Worm (Caenorhabditis elegans) whole organism, L1 larva: ENCODE results near the gene W02A2.9.

Source experiments
- C04F5.9 ChIP-seq: sonication (generic microtip); optimal IDR thresholded peaks from 2 replicates; lab custom pipeline; 2016; ENCODE audit warnings: missing genetic modification characterization, missing compliant biosample characterization
- C34B4.2 ChIP-seq: sonication (generic microtip); optimal IDR thresholded peaks from 2 replicates; lab custom pipeline; 2017; ENCODE audit warnings: mild to moderate bottlenecking, missing genetic modification characterization, missing compliant biosample characterization
- F16B12.6 ChIP-seq: fragments of 150-350 bp; optimal IDR thresholded peaks from 2 replicates; lab custom pipeline; 2014; ENCODE audit warnings: missing biosample characterization, missing genetic modification characterization
- Y116A8C.19 ChIP-seq: sonication (generic microtip); optimal IDR thresholded peaks from 2 replicates; lab custom pipeline; 2016; ENCODE audit warnings: missing compliant biosample characterization, missing genetic modification characterization, borderline replicate concordance
- aha-1 ChIP-seq: fragments of 150-350 bp; optimal IDR thresholded peaks from 2 replicates; lab custom pipeline; 2014; ENCODE audit warnings: missing biosample characterization, missing genetic modification characterization
- ama-1 ChIP-seq: fragments of 150-350 bp; optimal IDR thresholded peaks from 2 replicates; lab custom pipeline; 2014
- blmp-1 ChIP-seq: fragments of 150-350 bp; optimal IDR thresholded peaks from 2 replicates; lab custom pipeline; 2014; ENCODE audit warnings: missing biosample characterization, missing genetic modification characterization
- ceh-63 ChIP-seq: fragments of 200-800 bp; sonication (Bioruptor generic); optimal IDR thresholded peaks from 2 replicates; lab custom pipeline; 2018; ENCODE audit warnings: mild to moderate bottlenecking, missing genetic modification characterization, missing compliant biosample characterization
- ceh-82 ChIP-seq, 3 experiments: fragments of 150-350 bp in 1 of 3; sonication (generic microtip) in 2 of 3; optimal IDR thresholded peaks; 2 replicates each; lab custom pipeline; 2014 to 2017; ENCODE audit warnings: missing biosample characterization in 3 of 3, missing genetic modification characterization in 3 of 3
- dpl-1 ChIP-seq, 3 experiments: fragments of 150-350 bp in 2 of 3; sonication (generic microtip) in 1 of 3; optimal IDR thresholded peaks; 2 replicates each; lab custom pipeline; 2014 to 2017; ENCODE audit warnings: missing biosample characterization in 3 of 3, missing genetic modification characterization in 3 of 3, missing genetic modification reagents in 3 of 3
- dsc-1 ChIP-seq: sonication (generic microtip); optimal IDR thresholded peaks from 2 replicates; lab custom pipeline; 2016; ENCODE audit warnings: mild to moderate bottlenecking, missing genetic modification characterization, missing compliant biosample characterization
- efl-1 ChIP-seq, 4 experiments: fragments of 150-350 bp; optimal IDR thresholded peaks in 3 of 4; peaks in 1 of 4; 1 replicate in 1 of 4; 2 replicates in 3 of 4; lab custom pipeline; 2014; ENCODE audit warnings: missing biosample characterization in 2 of 4, missing genetic modification characterization in 2 of 4, missing genetic modification reagents in 2 of 4
- efl-3 ChIP-seq: fragments of 200-800 bp; sonication (Bioruptor generic); optimal IDR thresholded peaks from 2 replicates; lab custom pipeline; 2018; ENCODE audit warnings: mild to moderate bottlenecking, missing genetic modification characterization, missing compliant biosample characterization
- egl-13 ChIP-seq: sonication (generic microtip); optimal IDR thresholded peaks from 2 replicates; lab custom pipeline; 2016; ENCODE audit warnings: missing genotype, missing genetic modification reagents, missing genetic modification characterization, missing compliant biosample characterization
- egl-27 ChIP-seq, 2 experiments: fragments of 150-350 bp in 1 of 2; sonication (generic microtip); optimal IDR thresholded peaks; 3 replicates each; lab custom pipeline; 2017 to 2018; ENCODE audit warnings: missing biosample characterization in 2 of 2, missing genetic modification characterization in 2 of 2, missing genetic modification reagents in 2 of 2
- ets-5 ChIP-seq: fragments of 200-800 bp; sonication (Bioruptor generic); IDR thresholded peaks from 2 replicates; pipeline ENCODE4 v1.3.6; 2022; ENCODE audit warnings: missing genetic modification characterization, missing compliant biosample characterization
- fkh-10 ChIP-seq: sonication (generic microtip); optimal IDR thresholded peaks from 2 replicates; lab custom pipeline; 2017; ENCODE audit warnings: missing biosample characterization, missing genetic modification reagents, missing genetic modification characterization
- fkh-4 ChIP-seq: sonication (generic microtip); optimal IDR thresholded peaks from 2 replicates; lab custom pipeline; 2016; ENCODE audit warnings: missing compliant biosample characterization, missing genetic modification characterization, borderline replicate concordance
- fkh-8 ChIP-seq: sonication (generic microtip); optimal IDR thresholded peaks from 2 replicates; lab custom pipeline; 2016; ENCODE audit warnings: mild to moderate bottlenecking, missing genetic modification characterization, missing compliant biosample characterization
- fos-1 ChIP-seq: fragments of 150-350 bp; optimal IDR thresholded peaks from 2 replicates; lab custom pipeline; 2014; ENCODE audit warnings: missing biosample characterization, missing genetic modification characterization
- isw-1 ChIP-seq: fragments of 200-800 bp; sonication (Bioruptor generic); IDR thresholded peaks from 2 replicates; pipeline ENCODE4 v1.3.6; 2022; ENCODE audit warnings: missing genetic modification characterization, missing compliant biosample characterization
- lin-13 ChIP-seq: fragments of 150-350 bp; optimal IDR thresholded peaks from 2 replicates; lab custom pipeline; 2014; ENCODE audit warnings: missing biosample characterization, missing genetic modification reagents, missing genetic modification characterization
- lin-35 ChIP-seq, 2 experiments: fragments of 150-350 bp; optimal IDR thresholded peaks; 2 replicates each; lab custom pipeline; 2014; ENCODE audit warnings: missing biosample characterization in 2 of 2, missing genetic modification characterization in 2 of 2, missing genetic modification reagents in 2 of 2
- lir-3 ChIP-seq: sonication (generic microtip); optimal IDR thresholded peaks from 2 replicates; lab custom pipeline; 2016; ENCODE audit warnings: mild to moderate bottlenecking, missing genetic modification characterization, moderate library complexity, missing compliant biosample characterization; ENCODE audit not compliant: poor library complexity
- lsy-2 ChIP-seq, 2 experiments: fragments of 150-350 bp; optimal IDR thresholded peaks; 2 replicates each; lab custom pipeline; 2014; ENCODE audit warnings: missing biosample characterization in 2 of 2, missing genetic modification characterization in 2 of 2
- mdl-1 ChIP-seq, 2 experiments: fragments of 150-350 bp; optimal IDR thresholded peaks; 2 replicates each; lab custom pipeline; 2014 to 2017; ENCODE audit warnings: missing biosample characterization in 2 of 2, missing genetic modification characterization in 2 of 2, inconsistent platforms in 1 of 2
- mef-2 ChIP-seq: fragments of 150-350 bp; optimal IDR thresholded peaks from 2 replicates; lab custom pipeline; 2014; ENCODE audit warnings: missing biosample characterization, missing genetic modification characterization
- mep-1 ChIP-seq: fragments of 150-350 bp; optimal IDR thresholded peaks from 2 replicates; lab custom pipeline; 2014; ENCODE audit warnings: missing biosample characterization, missing genetic modification characterization
- nhr-11 ChIP-seq: fragments of 150-350 bp; optimal IDR thresholded peaks from 2 replicates; lab custom pipeline; 2014; ENCODE audit warnings: missing biosample characterization, missing genetic modification characterization
- nhr-237 ChIP-seq: fragments of 150-350 bp; optimal IDR thresholded peaks from 2 replicates; lab custom pipeline; 2014; ENCODE audit warnings: missing biosample characterization, missing genetic modification characterization
- nhr-47 ChIP-seq: sonication (generic microtip); optimal IDR thresholded peaks from 2 replicates; lab custom pipeline; 2016; ENCODE audit warnings: mild to moderate bottlenecking, missing genetic modification characterization, moderate library complexity, missing compliant biosample characterization
- nhr-71 ChIP-seq: sonication (generic microtip); optimal IDR thresholded peaks from 2 replicates; lab custom pipeline; 2016; ENCODE audit warnings: mild to moderate bottlenecking, missing genetic modification characterization, moderate library complexity, missing compliant biosample characterization
- nhr-76 ChIP-seq: sonication (generic microtip); optimal IDR thresholded peaks from 2 replicates; lab custom pipeline; 2017; ENCODE audit warnings: missing biosample characterization, missing genetic modification characterization
- nhr-84 ChIP-seq: sonication (generic microtip); optimal IDR thresholded peaks from 2 replicates; lab custom pipeline; 2017; ENCODE audit warnings: missing biosample characterization, missing genetic modification characterization
- pag-3 ChIP-seq: sonication (generic microtip); optimal IDR thresholded peaks from 2 replicates; lab custom pipeline; 2017; ENCODE audit warnings: missing genetic modification characterization, mild to moderate bottlenecking, missing compliant biosample characterization, antibody characterized with exemption, borderline replicate concordance; ENCODE audit not compliant: insufficient read depth
- pax-3 ChIP-seq: fragments of 200-800 bp; sonication (Bioruptor generic); optimal IDR thresholded peaks from 2 replicates; lab custom pipeline; 2018; ENCODE audit warnings: mild to moderate bottlenecking, missing genetic modification characterization, moderate library complexity, missing compliant biosample characterization
- pqm-1 ChIP-seq: sonication (generic microtip); optimal IDR thresholded peaks from 3 replicates; lab custom pipeline; 2017; ENCODE audit warnings: missing biosample characterization, missing genetic modification characterization
- snpc-4 ChIP-seq: fragments of 150-350 bp; optimal IDR thresholded peaks from 2 replicates; lab custom pipeline; 2014; ENCODE audit warnings: missing biosample characterization, missing genetic modification characterization
- snu-23 ChIP-seq: sonication (generic microtip); optimal IDR thresholded peaks from 2 replicates; lab custom pipeline; 2016; ENCODE audit warnings: missing genetic modification characterization, missing compliant biosample characterization
- sox-4 ChIP-seq: sonication (generic microtip); optimal IDR thresholded peaks from 2 replicates; lab custom pipeline; 2016; ENCODE audit warnings: missing genetic modification characterization, missing compliant biosample characterization
- sup-37 ChIP-seq: fragments of 200-800 bp; sonication (Bioruptor generic); optimal IDR thresholded peaks from 2 replicates; lab custom pipeline; 2018; ENCODE audit warnings: mild to moderate bottlenecking, missing genetic modification characterization, missing compliant biosample characterization
- swsn-7 ChIP-seq: sonication (generic microtip); optimal IDR thresholded peaks from 2 replicates; lab custom pipeline; 2016; ENCODE audit warnings: missing genetic modification characterization, missing compliant biosample characterization
- tlp-1 ChIP-seq: fragments of 150-350 bp; optimal IDR thresholded peaks from 2 replicates; lab custom pipeline; 2014; ENCODE audit warnings: missing biosample characterization, missing genetic modification characterization
- unc-30 ChIP-seq: sonication (generic microtip); optimal IDR thresholded peaks from 2 replicates; lab custom pipeline; 2017; ENCODE audit warnings: missing biosample characterization, missing genetic modification characterization
- unc-98 ChIP-seq: fragments of 200-800 bp; sonication (Bioruptor generic); IDR thresholded peaks from 2 replicates; pipeline ENCODE4 v1.3.6; 2022; ENCODE audit warnings: missing genetic modification characterization, missing compliant biosample characterization
- xbp-1 ChIP-seq: sonication (generic microtip); optimal IDR thresholded peaks from 2 replicates; lab custom pipeline; 2016; ENCODE audit warnings: missing genetic modification characterization, missing compliant biosample characterization
- ztf-11 ChIP-seq, 2 experiments: sonication (generic microtip); optimal IDR thresholded peaks; 2 replicates each; lab custom pipeline; 2016 to 2017; ENCODE audit warnings: missing genetic modification characterization in 2 of 2, missing biosample characterization in 1 of 2, missing compliant biosample characterization in 1 of 2

The W02A2.9 gene

DNA sequence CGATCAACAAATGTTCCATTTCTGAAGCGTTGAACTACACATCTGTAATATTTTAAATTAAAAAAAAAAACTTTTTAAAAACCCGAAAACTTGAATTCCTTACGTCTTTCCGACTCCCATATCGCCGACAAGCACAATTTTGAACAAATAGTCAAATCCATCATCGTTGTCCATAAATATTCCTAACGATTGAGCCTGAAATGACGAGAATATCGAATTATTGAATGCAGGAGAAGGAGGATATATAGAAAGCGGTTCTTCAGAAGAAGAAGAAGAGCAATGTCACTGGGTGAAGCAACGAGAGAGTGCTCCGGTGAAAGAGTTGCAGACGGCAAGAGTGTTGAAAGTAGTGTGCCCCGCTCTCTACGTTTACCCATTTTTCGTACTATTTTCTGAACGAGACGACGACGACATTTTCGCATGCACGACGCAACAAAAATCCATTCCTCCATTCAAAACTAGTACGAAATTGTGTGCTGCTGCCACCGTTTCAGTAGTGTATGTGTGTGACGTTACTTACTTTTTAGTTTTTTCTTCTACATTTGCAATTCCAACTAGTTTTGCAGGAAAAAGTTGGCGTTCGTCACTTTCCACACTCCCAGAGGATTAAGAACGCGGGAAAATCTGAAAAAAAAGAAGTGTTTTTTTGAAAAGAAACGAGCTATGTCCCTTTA is 36.4 kb downstream of the W02A2.9 start, which contains the start of gene rab-19:
TSS of gene rab-19 (minus strand) at position 624 of the 674 bp plus-strand sequence.
- TF ChIP-seq efl-3 (GFP tag; lab: Kevin White, UChicago) (no peak), F16B12.6 (no peak), ama-1 (lab: Kevin White, UChicago) (no peak), sox-4 (tag; lab: Kevin White, UChicago) (no peak), lir-3 (tag; lab: Kevin White, UChicago) (no peak), ceh-82 (tag; optimal IDR thresholded peaks at IDR 0.05; lab: Kevin White, UChicago) (peak in 2 of 3 experiments; percentile 22 to 43), nhr-84 (tag; lab: Kevin White, UChicago) (no peak), fkh-4 (no peak), xbp-1 (tag; lab: Kevin White, UChicago) (peak; percentile 14), nhr-71 (tag; lab: Kevin White, UChicago) (peak; percentile 27), lsy-2 (tag; optimal IDR thresholded peaks at IDR 0.05; lab: Kevin White, UChicago) (peak; percentile 1 to 23), efl-1 (optimal IDR thresholded peaks at IDR 0.05; lab: Kevin White, UChicago) (peak; percentile 19 to 28), efl-1 (GFP tag; optimal IDR thresholded peaks at IDR 0.05 in 1 of 2; lab: Kevin White, UChicago) (peak in 1 of 2 experiments; percentile 9), snpc-4 (tag; lab: Kevin White, UChicago) (no peak), aha-1 (no peak), swsn-7 (tag; lab: Kevin White, UChicago) (peak; percentile 18), unc-98 (GFP tag; lab: Robert Waterston, UW) (no peak), fkh-10 (no peak), blmp-1 (tag; lab: Kevin White, UChicago) (no peak), C34B4.2 (tag; lab: Kevin White, UChicago) (no peak), nhr-47 (tag; lab: Kevin White, UChicago) (peak; percentile 17), snu-23 (GFP tag; lab: Kevin White, UChicago) (peak; percentile 42), C04F5.9 (tag; lab: Kevin White, UChicago) (no peak), pqm-1 (tag; lab: Kevin White, UChicago) (no peak), Y116A8C.19 (tag; lab: Kevin White, UChicago) (no peak), nhr-76 (no peak), ceh-63 (GFP tag; lab: Kevin White, UChicago) (no peak), lin-35 (GFP tag; optimal IDR thresholded peaks at IDR 0.05; lab: Kevin White, UChicago) (peak in 1 of 2 experiments; percentile 30), pax-3 (tag; lab: Kevin White, UChicago) (no peak), fkh-8 (tag; lab: Kevin White, UChicago) (peak; percentile 26)
- TF ChIP-seq, all 84 proteins: peak for 10

DNA sequence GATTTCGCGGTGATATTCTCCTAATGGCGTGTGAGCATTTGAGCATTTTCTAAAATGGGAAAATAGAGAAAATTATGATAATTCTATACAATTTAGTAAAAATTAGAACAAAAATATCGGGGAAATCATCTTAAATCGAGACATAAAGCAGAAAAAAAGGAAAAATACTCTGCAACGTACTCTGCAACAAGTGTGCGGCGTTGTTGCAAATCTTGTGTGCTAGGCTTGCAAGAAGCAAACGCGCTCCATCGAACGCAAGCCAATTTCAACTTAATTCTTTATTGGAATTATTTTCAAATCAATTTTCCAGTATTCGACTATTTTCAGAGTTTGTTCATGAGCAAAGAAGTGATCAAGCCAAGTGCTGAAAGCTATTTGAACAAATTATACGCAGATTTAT is 38.6 kb downstream of the W02A2.9 start, which contains the start of the genes Y62E10A.20, Y62E10A.23 and mdt-9:
TSS of gene Y62E10A.20 (minus strand) at position 49 of the 400 bp plus-strand sequence.
TSS of gene Y62E10A.23 (plus strand) at position 282 of the 400 bp plus-strand sequence.
TSS of gene mdt-9 (plus strand) at position 338 of the 400 bp plus-strand sequence.
- TF ChIP-seq nhr-237 (tag; lab: Kevin White, UChicago) = no peak
- peak; percentile 79 for TF ChIP-seq lin-13 (GFP tag; lab: Kevin White, UChicago)
- TF ChIP-seq pag-3 (tag; lab: Kevin White, UChicago) = no peak
- TF ChIP-seq ztf-11 (tag; optimal IDR thresholded peaks at IDR 0.05; lab: Kevin White, UChicago) = peak in 1 of 2 experiments; percentile 47
- no peak for TF ChIP-seq unc-30 (tag; lab: Kevin White, UChicago)
- TF ChIP-seq nhr-11 (tag; lab: Kevin White, UChicago) = no peak
- TF ChIP-seq mep-1 (tag; lab: Kevin White, UChicago) = peak; percentile 67
- no peak for TF ChIP-seq fkh-10
- TF ChIP-seq isw-1 (GFP tag; lab: Robert Waterston, UW) = peak; percentile 59
- peak; percentile 31 for TF ChIP-seq egl-13 (tag; lab: Kevin White, UChicago)
- peak; percentile 69 to 86 (median 80) for TF ChIP-seq ceh-82 (tag; optimal IDR thresholded peaks at IDR 0.05; lab: Kevin White, UChicago)
- no peak for TF ChIP-seq egl-27 (tag; optimal IDR thresholded peaks at IDR 0.05; lab: Kevin White, UChicago)
- TF ChIP-seq mdl-1 (tag; optimal IDR thresholded peaks at IDR 0.05; lab: Kevin White, UChicago) = peak in 1 of 2 experiments; percentile 69
- no peak for TF ChIP-seq mef-2 (tag; lab: Kevin White, UChicago)
- TF ChIP-seq tlp-1 (tag; lab: Kevin White, UChicago) = no peak
- peak; percentile 63 to 76 (median 75) for TF ChIP-seq dpl-1 (GFP tag; optimal IDR thresholded peaks at IDR 0.05; lab: Kevin White, UChicago)
- no peak for TF ChIP-seq ets-5 (GFP tag; lab: Robert Waterston, UW)
- TF ChIP-seq efl-1 (optimal IDR thresholded peaks at IDR 0.05; lab: Kevin White, UChicago) = peak; percentile 75 to 76
- TF ChIP-seq efl-1 (GFP tag; optimal IDR thresholded peaks at IDR 0.05 in 1 of 2; lab: Kevin White, UChicago) = peak; percentile 70 to 97
- peak; percentile 18 for TF ChIP-seq sox-4 (tag; lab: Kevin White, UChicago)
- TF ChIP-seq blmp-1 (tag; lab: Kevin White, UChicago) = peak; percentile 75
- peak; percentile 67 for TF ChIP-seq fos-1
- TF ChIP-seq aha-1 = no peak
- TF ChIP-seq F16B12.6 = peak; percentile 19
- TF ChIP-seq pqm-1 (tag; lab: Kevin White, UChicago) = no peak
- no peak for TF ChIP-seq sup-37 (GFP tag; lab: Kevin White, UChicago)
- TF ChIP-seq snpc-4 (tag; lab: Kevin White, UChicago) = peak; percentile 28
- TF ChIP-seq dsc-1 = peak; percentile 78
- TF ChIP-seq fkh-4 = no peak
- TF ChIP-seq nhr-71 (tag; lab: Kevin White, UChicago) = peak; percentile 84
- no peak for TF ChIP-seq unc-98 (GFP tag; lab: Robert Waterston, UW)
